Fruit fly (Drosophila melanogaster) whole organism: Measurements from ENCODE around the gene CG7275.

Source experiments
- CG8478 ChIP-seq: fragments of >200 bp; optimal IDR thresholded peaks from 2 replicates; lab custom pipeline; 2018; ENCODE audit warnings: inconsistent platforms
- Dll ChIP-seq: fragments of >200 bp; optimal IDR thresholded peaks from 2 replicates; lab custom pipeline; 2017
- EcR ChIP-seq, 2 experiments: fragments of >200 bp; optimal IDR thresholded peaks; 2 replicates each; lab custom pipeline; 2017; ENCODE audit warnings: missing biosample characterization in 2 of 2, missing genetic modification characterization in 2 of 2, missing genetic modification reagents in 2 of 2
- pan ChIP-seq: fragments of >200 bp; optimal IDR thresholded peaks from 2 replicates; lab custom pipeline; 2017
- psq ChIP-seq: fragments of >200 bp; optimal IDR thresholded peaks from 2 replicates; lab custom pipeline; 2017
- usp ChIP-seq: fragments of >200 bp; optimal IDR thresholded peaks from 2 replicates; lab custom pipeline; 2017; ENCODE audit warnings: missing biosample characterization, missing genetic modification characterization, mixed read lengths

CG7275 gene

dm6 chr3L:15498745-15499144 lies at the start of gene CG7275:
Gene CG7275 (plus strand): TSS chr3L:15498959.
- TF ChIP-seq CG8478 = no peak
- TF ChIP-seq psq (lab: Kevin White, UChicago) = no peak
- no peak for TF ChIP-seq usp (GFP tag; lab: Kevin White, UChicago)
- no peak for TF ChIP-seq Dll (lab: Kevin White, UChicago)
- no peak for TF ChIP-seq EcR (GFP tag; optimal IDR thresholded peaks at IDR 0.05; lab: Kevin White, UChicago)
- no peak for TF ChIP-seq pan (lab: Kevin White, UChicago)

dm6 chr3L:15474010-15474409 lies 24.7 kb upstream of the CG7275 start, which contains the start of gene cocoon:
Gene cocoon (minus strand): TSS chr3L:15474110.
- TF ChIP-seq Dll (lab: Kevin White, UChicago) (no peak), EcR (GFP tag; optimal IDR thresholded peaks at IDR 0.05; lab: Kevin White, UChicago) (no peak), psq (lab: Kevin White, UChicago) (no peak), usp (GFP tag; lab: Kevin White, UChicago) (no peak), pan (lab: Kevin White, UChicago) (no peak), CG8478 (no peak)

dm6 chr3L:15485302-15485701 lies 13.5 kb upstream of the CG7275 start, which contains the start of gene Ran-like:
Gene Ran-like (minus strand): TSS chr3L:15485402.
- TF ChIP-seq usp (GFP tag; lab: Kevin White, UChicago) (no peak), pan (lab: Kevin White, UChicago) (no peak), psq (lab: Kevin White, UChicago) (no peak)

- TF ChIP-seq CG8478 (no peak), usp (GFP tag; lab: Kevin White, UChicago) (no peak), psq (lab: Kevin White, UChicago) (no peak), pan (lab: Kevin White, UChicago) (no peak), EcR (GFP tag; optimal IDR thresholded peaks at IDR 0.05; lab: Kevin White, UChicago) (no peak), Dll (lab: Kevin White, UChicago) (no peak)
These were observed 4.7 kb upstream of the CG7275 start for dm6 chr3L:15493886-15494598.

dm6 chr3L:15494599-15495271 lies 4.0 kb upstream of the CG7275 start:
- TF ChIP-seq usp (GFP tag; lab: Kevin White, UChicago) (no peak), EcR (GFP tag; optimal IDR thresholded peaks at IDR 0.05; lab: Kevin White, UChicago) (no peak), psq (lab: Kevin White, UChicago) (no peak), Dll (lab: Kevin White, UChicago) (no peak), CG8478 (no peak), pan (lab: Kevin White, UChicago) (no peak)

- TF ChIP-seq EcR (GFP tag; optimal IDR thresholded peaks at IDR 0.05; lab: Kevin White, UChicago) (no peak), usp (GFP tag; lab: Kevin White, UChicago) (no peak), CG8478 (no peak), psq (lab: Kevin White, UChicago) (no peak), Dll (lab: Kevin White, UChicago) (no peak), pan (lab: Kevin White, UChicago) (no peak)
These were observed 3.3 kb upstream of the CG7275 start, which contains the start of gene CG12355 for dm6 chr3L:15495449-15495848. Gene CG12355 (minus strand): TSS chr3L:15495549.

- TF ChIP-seq pan (lab: Kevin White, UChicago) (no peak), Dll (lab: Kevin White, UChicago) (no peak), usp (GFP tag; lab: Kevin White, UChicago) (no peak), EcR (GFP tag; optimal IDR thresholded peaks at IDR 0.05; lab: Kevin White, UChicago) (no peak), psq (lab: Kevin White, UChicago) (no peak), CG8478 (no peak)
These were observed 2.5 kb upstream of the CG7275 start, which contains the start of gene CG13455 for dm6 chr3L:15496274-15496673. Gene CG13455 (plus strand): TSS chr3L:15496574.

- no peak for TF ChIP-seq usp (GFP tag; lab: Kevin White, UChicago)
- no peak for TF ChIP-seq pan (lab: Kevin White, UChicago)
- no peak for TF ChIP-seq EcR (GFP tag; optimal IDR thresholded peaks at IDR 0.05; lab: Kevin White, UChicago)
- TF ChIP-seq psq (lab: Kevin White, UChicago) = no peak
- no peak for TF ChIP-seq Dll (lab: Kevin White, UChicago)
- TF ChIP-seq CG8478 = no peak
These were observed 857 bp upstream of the CG7275 start, which contains the start of gene CG7276 for dm6 chr3L:15497902-15498301. Gene CG7276 (plus strand): TSS chr3L:15498202.

- no peak for TF ChIP-seq Dll (lab: Kevin White, UChicago)
- TF ChIP-seq pan (lab: Kevin White, UChicago) = no peak
- TF ChIP-seq psq (lab: Kevin White, UChicago) = no peak
- no peak for TF ChIP-seq CG8478
- TF ChIP-seq usp (GFP tag; lab: Kevin White, UChicago) = no peak
- no peak for TF ChIP-seq EcR (GFP tag; optimal IDR thresholded peaks at IDR 0.05; lab: Kevin White, UChicago)
These were observed 2.3 kb downstream of the CG7275 start, which contains the start of gene CG7272 for dm6 chr3L:15500813-15501645. Gene CG7272 (plus strand): TSS chr3L:15500938.

- TF ChIP-seq EcR (GFP tag; optimal IDR thresholded peaks at IDR 0.05; lab: Kevin White, UChicago) = no peak
- no peak for TF ChIP-seq pan (lab: Kevin White, UChicago)
- no peak for TF ChIP-seq psq (lab: Kevin White, UChicago)
- TF ChIP-seq usp (GFP tag; lab: Kevin White, UChicago) = no peak
- no peak for TF ChIP-seq Dll (lab: Kevin White, UChicago)
- no peak for TF ChIP-seq CG8478
These were observed 2.9 kb downstream of the CG7275 start for dm6 chr3L:15501646-15501972.

dm6 chr3L:15502256-15502655 lies 3.5 kb downstream of the CG7275 start:
- TF ChIP-seq EcR (GFP tag; optimal IDR thresholded peaks at IDR 0.05; lab: Kevin White, UChicago) (no peak), CG8478 (no peak), pan (lab: Kevin White, UChicago) (no peak), usp (GFP tag; lab: Kevin White, UChicago) (no peak), psq (lab: Kevin White, UChicago) (no peak)
